Worm (Caenorhabditis elegans) whole organism, young adult: Measurements from ENCODE around the gene rec-8.

Experiments used
- Y53F4B.3 ChIP-seq: fragments of 200-800 bp; sonication (Bioruptor generic); IDR thresholded peaks from 2 replicates; pipeline ENCODE4 v1.3.6; 2022; ENCODE audit warnings: missing genetic modification reagents, missing genetic modification characterization, missing compliant biosample characterization
- ama-1 ChIP-seq, 3 experiments: fragments of 150-350 bp in 1 of 3; sonication (generic microtip) in 2 of 3; optimal IDR thresholded peaks; 2 replicates each; lab custom pipeline; 2014 to 2018; ENCODE audit warnings: missing biosample characterization in 2 of 3, missing genetic modification characterization in 2 of 3, missing genetic modification reagents in 2 of 3
- attf-3 ChIP-seq: fragments of 200-800 bp; sonication (Bioruptor generic); conservative IDR thresholded peaks from 2 replicates; pipeline ENCODE4 v1.3.6; 2022; ENCODE audit warnings: missing genetic modification reagents, missing genetic modification characterization, missing compliant biosample characterization
- egl-44 ChIP-seq: fragments of 200-800 bp; sonication (Bioruptor generic); IDR thresholded peaks from 2 replicates; pipeline ENCODE4 v1.3.6; 2022; ENCODE audit warnings: missing genetic modification reagents, missing genetic modification characterization, missing compliant biosample characterization
- lin-26 ChIP-seq: fragments of 200-800 bp; sonication (Bioruptor generic); IDR thresholded peaks from 2 replicates; pipeline ENCODE4 v1.3.6; 2022; ENCODE audit warnings: missing genetic modification reagents, missing genetic modification characterization, missing compliant biosample characterization
- madf-8 ChIP-seq: fragments of 200-800 bp; sonication (Bioruptor generic); conservative IDR thresholded peaks from 2 replicates; pipeline ENCODE4 v1.3.6; 2022; ENCODE audit warnings: missing genetic modification reagents, missing genetic modification characterization, missing compliant biosample characterization
- nhr-27 ChIP-seq: fragments of 200-800 bp; sonication (Bioruptor generic); optimal IDR thresholded peaks from 2 replicates; lab custom pipeline; 2018; ENCODE audit warnings: mild to moderate bottlenecking, missing genetic modification characterization, moderate library complexity, missing compliant biosample characterization
- pha-4 ChIP-seq: fragments of 150-350 bp; sonication (generic microtip); optimal IDR thresholded peaks from 2 replicates; lab custom pipeline; 2014; ENCODE audit warnings: missing biosample characterization, missing genetic modification reagents, missing genetic modification characterization
- snpc-4 ChIP-seq, 5 experiments: fragments of 150-350 bp in 1 of 5; sonication (generic microtip) in 4 of 5; optimal IDR thresholded peaks; 2 replicates each; lab custom pipeline; 2014 to 2018; ENCODE audit warnings: missing genetic modification characterization in 5 of 5, missing biosample characterization in 3 of 5, antibody characterized with exemption in 2 of 5, mild to moderate bottlenecking in 2 of 5, missing compliant biosample characterization in 2 of 5, missing genotype in 2 of 5, moderate library complexity in 2 of 5, missing genetic modification reagents in 1 of 5
- tbp1 ChIP-seq: fragments of 200-800 bp; sonication (Bioruptor generic); optimal IDR thresholded peaks from 2 replicates; lab custom pipeline; 2018; ENCODE audit warnings: mild to moderate bottlenecking, missing genetic modification characterization, missing compliant biosample characterization
- unc-130 ChIP-seq: sonication (generic microtip); optimal IDR thresholded peaks from 2 replicates; lab custom pipeline; 2016; ENCODE audit warnings: missing genetic modification reagents, missing genetic modification characterization, missing compliant biosample characterization

DNA sequence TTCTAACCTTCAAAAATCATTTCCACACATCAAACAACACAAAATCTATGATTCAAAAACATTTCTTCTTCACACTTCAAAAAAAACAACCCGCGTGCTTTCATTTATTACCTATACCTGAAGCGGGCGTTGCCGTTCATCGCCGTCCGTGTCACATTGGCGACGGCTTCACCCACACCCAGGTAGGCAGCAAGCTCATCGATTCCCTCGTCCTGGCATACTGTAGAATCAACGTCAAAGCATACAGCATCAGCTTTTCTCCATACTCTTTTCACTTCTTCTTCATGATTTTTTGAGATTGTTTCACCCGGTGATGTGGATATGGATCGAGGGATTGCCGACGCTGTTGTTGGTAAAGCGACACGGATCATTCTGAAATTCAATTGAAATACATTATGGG lies 39.2 kb upstream of the rec-8 start:
- TF ChIP-seq madf-8 (GFP tag; lab: Robert Waterston, UW) = no peak
- no peak for TF ChIP-seq unc-130 (GFP tag; lab: Kevin White, UChicago)
- no peak for TF ChIP-seq Y53F4B.3 (GFP tag; lab: Robert Waterston, UW)
- no peak for TF ChIP-seq pha-4 (tag; lab: Kevin White, UChicago)
- no peak for TF ChIP-seq snpc-4 (GFP tag; optimal IDR thresholded peaks at IDR 0.05; lab: Kevin White, UChicago)
- no peak for TF ChIP-seq snpc-4 (tag; optimal IDR thresholded peaks at IDR 0.05; lab: Kevin White, UChicago)
- TF ChIP-seq attf-3 (GFP tag; lab: Robert Waterston, UW) = no peak
- TF ChIP-seq ama-1 (optimal IDR thresholded peaks at IDR 0.05; lab: Kevin White, UChicago) = no peak
- no peak for TF ChIP-seq ama-1 (GFP tag; optimal IDR thresholded peaks at IDR 0.05; lab: Kevin White, UChicago)
- no peak for TF ChIP-seq egl-44 (GFP tag; lab: Robert Waterston, UW)
- no peak for TF ChIP-seq tbp1
- no peak for TF ChIP-seq nhr-27 (tag; lab: Kevin White, UChicago)
- no peak for TF ChIP-seq lin-26 (GFP tag; lab: Robert Waterston, UW)
